Worm (Caenorhabditis elegans) whole organism, L3 larva: Measurements from ENCODE around the gene Y42G9A.2.
A peak's percentile ranks its signal among the peaks of the same experiment; 100 is the strongest.

Source experiments
- aly-2 ChIP-seq: fragments of 150-350 bp; optimal IDR thresholded peaks from 2 replicates; lab custom pipeline; 2014; ENCODE audit warnings: missing biosample characterization, missing genetic modification characterization
- ama-1 ChIP-seq: fragments of 150-350 bp; optimal IDR thresholded peaks from 2 replicates; lab custom pipeline; 2018
- ceh-82 ChIP-seq: fragments of 150-350 bp; optimal IDR thresholded peaks from 2 replicates; lab custom pipeline; 2014; ENCODE audit warnings: missing biosample characterization, missing genetic modification characterization
- ceh-9 ChIP-seq: sonication (generic microtip); optimal IDR thresholded peaks from 2 replicates; lab custom pipeline; 2018; ENCODE audit warnings: missing biosample characterization, missing genetic modification characterization
- daf-12 ChIP-seq: fragments of 150-350 bp; optimal IDR thresholded peaks from 2 replicates; lab custom pipeline; 2014; ENCODE audit warnings: missing biosample characterization, missing genetic modification reagents, missing genetic modification characterization
- egl-5 ChIP-seq: fragments of 150-350 bp; optimal IDR thresholded peaks from 2 replicates; lab custom pipeline; 2017; ENCODE audit warnings: missing biosample characterization, missing genetic modification reagents, missing genetic modification characterization, inconsistent platforms
- elt-1 ChIP-seq: fragments of 150-350 bp; optimal IDR thresholded peaks from 2 replicates; lab custom pipeline; 2014; ENCODE audit warnings: missing biosample characterization, missing genetic modification characterization
- elt-2 ChIP-seq: sonication (generic microtip); optimal IDR thresholded peaks from 2 replicates; lab custom pipeline; 2016; ENCODE audit warnings: missing genetic modification reagents, mild to moderate bottlenecking, missing genetic modification characterization, missing compliant biosample characterization
- elt-3 ChIP-seq, 3 experiments: fragments of 150-350 bp in 1 of 3; sonication (generic microtip) in 2 of 3; optimal IDR thresholded peaks; 2 replicates in 2 of 3; 4 replicates in 1 of 3; lab custom pipeline; 2014 to 2017; ENCODE audit warnings: missing biosample characterization in 3 of 3, missing genetic modification characterization in 3 of 3
- fos-1 ChIP-seq: fragments of 150-350 bp; optimal IDR thresholded peaks from 2 replicates; lab custom pipeline; 2014; ENCODE audit warnings: missing biosample characterization, missing genetic modification characterization
- hmg-11 ChIP-seq: sonication (generic microtip); optimal IDR thresholded peaks from 2 replicates; lab custom pipeline; 2016; ENCODE audit warnings: missing genetic modification characterization, missing compliant biosample characterization
- jun-1 ChIP-seq: fragments of 150-350 bp; optimal IDR thresholded peaks from 2 replicates; lab custom pipeline; 2014; ENCODE audit warnings: missing biosample characterization, missing genetic modification reagents, missing genetic modification characterization
- lin-15B ChIP-seq: fragments of 150-350 bp; optimal IDR thresholded peaks from 2 replicates; lab custom pipeline; 2014; ENCODE audit warnings: missing biosample characterization, missing genetic modification characterization
- lin-39 ChIP-seq: fragments of 150-350 bp; optimal IDR thresholded peaks from 2 replicates; lab custom pipeline; 2018; ENCODE audit warnings: missing biosample characterization, missing genetic modification reagents, missing genetic modification characterization
- lsy-12 ChIP-seq: sonication (generic microtip); optimal IDR thresholded peaks from 2 replicates; lab custom pipeline; 2016; ENCODE audit warnings: mild to moderate bottlenecking, missing genetic modification characterization, missing compliant biosample characterization
- mdl-1 ChIP-seq: fragments of 150-350 bp; optimal IDR thresholded peaks from 2 replicates; lab custom pipeline; 2014; ENCODE audit warnings: missing biosample characterization, missing genetic modification characterization
- mml-1 ChIP-seq: fragments of 150-350 bp; sonication (generic microtip); optimal IDR thresholded peaks from 3 replicates; lab custom pipeline; 2014; ENCODE audit warnings: missing biosample characterization, missing genetic modification characterization
- nfya-1 ChIP-seq: sonication (generic microtip); optimal IDR thresholded peaks from 2 replicates; lab custom pipeline; 2017; ENCODE audit warnings: missing genetic modification characterization, mild to moderate bottlenecking, missing compliant biosample characterization, antibody characterized with exemption, moderate library complexity; ENCODE audit not compliant: insufficient read depth
- nhr-11 ChIP-seq: fragments of 150-350 bp; optimal IDR thresholded peaks from 2 replicates; lab custom pipeline; 2014; ENCODE audit warnings: missing biosample characterization, missing genetic modification characterization
- nhr-237 ChIP-seq: fragments of 150-350 bp; optimal IDR thresholded peaks from 2 replicates; lab custom pipeline; 2014; ENCODE audit warnings: missing biosample characterization, missing genetic modification characterization
- nhr-25 ChIP-seq: sonication (generic microtip); optimal IDR thresholded peaks from 2 replicates; lab custom pipeline; 2017; ENCODE audit warnings: missing biosample characterization, missing genetic modification characterization
- nhr-43 ChIP-seq: sonication (generic microtip); optimal IDR thresholded peaks from 2 replicates; lab custom pipeline; 2016; ENCODE audit warnings: mild to moderate bottlenecking, missing genetic modification characterization, missing compliant biosample characterization; ENCODE audit not compliant: poor library complexity, severe bottlenecking
- nhr-67 ChIP-seq: fragments of 150-350 bp; optimal IDR thresholded peaks from 2 replicates; lab custom pipeline; 2014; ENCODE audit warnings: missing biosample characterization, missing genetic modification characterization
- nhr-76 ChIP-seq: fragments of 150-350 bp; sonication (generic microtip); optimal IDR thresholded peaks from 5 replicates; lab custom pipeline; 2014; ENCODE audit warnings: missing biosample characterization, missing genetic modification characterization
- nhr-77 ChIP-seq: fragments of 150-350 bp; optimal IDR thresholded peaks from 2 replicates; lab custom pipeline; 2014; ENCODE audit warnings: missing biosample characterization, missing genetic modification characterization
- pha-4 ChIP-seq: fragments of 150-350 bp; optimal IDR thresholded peaks from 2 replicates; lab custom pipeline; 2014; ENCODE audit warnings: missing biosample characterization, missing genetic modification reagents, missing genetic modification characterization
- pqm-1 ChIP-seq: fragments of 150-350 bp; optimal IDR thresholded peaks from 2 replicates; lab custom pipeline; 2017; ENCODE audit warnings: missing biosample characterization, missing genetic modification characterization, inconsistent platforms
- sea-2 ChIP-seq: fragments of 150-350 bp; sonication (generic microtip); optimal IDR thresholded peaks from 4 replicates; lab custom pipeline; 2014; ENCODE audit warnings: missing biosample characterization, missing genetic modification reagents, missing genetic modification characterization
- skn-1 ChIP-seq: fragments of 150-350 bp; optimal IDR thresholded peaks from 2 replicates; lab custom pipeline; 2014; ENCODE audit warnings: missing biosample characterization, missing genetic modification characterization
- snpc-4 ChIP-seq: fragments of 150-350 bp; optimal IDR thresholded peaks from 2 replicates; lab custom pipeline; 2014; ENCODE audit warnings: missing biosample characterization, missing genetic modification characterization
- unc-39 ChIP-seq: sonication (generic microtip); optimal IDR thresholded peaks from 4 replicates; lab custom pipeline; 2017; ENCODE audit warnings: missing biosample characterization, missing genetic modification characterization
- zag-1 ChIP-seq: fragments of 150-350 bp; optimal IDR thresholded peaks from 2 replicates; lab custom pipeline; 2014; ENCODE audit warnings: missing biosample characterization, missing genetic modification characterization
- ztf-11 ChIP-seq: fragments of 150-350 bp; optimal IDR thresholded peaks from 2 replicates; lab custom pipeline; 2014; ENCODE audit warnings: missing biosample characterization, missing genetic modification characterization
- ztf-4 ChIP-seq: fragments of 150-350 bp; optimal IDR thresholded peaks from 2 replicates; lab custom pipeline; 2014; ENCODE audit warnings: missing biosample characterization, missing genetic modification characterization

Y42G9A.2 gene

DNA sequence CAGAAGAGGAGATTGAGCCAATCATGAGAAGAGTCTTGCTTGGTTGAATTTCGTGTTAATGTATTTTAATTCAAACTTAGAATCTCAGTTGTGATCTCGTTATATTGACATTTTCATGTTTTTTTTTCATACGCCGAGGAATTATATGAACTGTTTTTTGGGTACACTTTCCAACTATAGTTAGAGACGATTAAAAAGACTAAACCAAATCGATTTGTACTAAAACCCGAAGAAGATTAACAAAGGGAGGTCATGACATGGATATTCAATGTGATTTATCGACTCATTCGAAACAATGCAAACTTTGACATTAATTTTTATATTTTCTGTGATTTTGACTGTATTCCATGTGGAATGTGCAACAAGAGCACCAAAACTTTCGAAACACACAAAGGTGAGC lies at the start of gene Y42G9A.2:
TSS of gene Y42G9A.2 (plus strand) at position 284 of the 400 bp plus-strand sequence.
- TF ChIP-seq nhr-67 (tag; lab: Kevin White, UChicago) (no peak), elt-2 (tag; lab: Kevin White, UChicago) (no peak), nhr-11 (tag; lab: Kevin White, UChicago) (no peak), nhr-76 (tag; lab: Kevin White, UChicago) (no peak), jun-1 (peak; percentile 31), nfya-1 (no peak), nhr-43 (tag; lab: Kevin White, UChicago) (peak; percentile 52)

DNA sequence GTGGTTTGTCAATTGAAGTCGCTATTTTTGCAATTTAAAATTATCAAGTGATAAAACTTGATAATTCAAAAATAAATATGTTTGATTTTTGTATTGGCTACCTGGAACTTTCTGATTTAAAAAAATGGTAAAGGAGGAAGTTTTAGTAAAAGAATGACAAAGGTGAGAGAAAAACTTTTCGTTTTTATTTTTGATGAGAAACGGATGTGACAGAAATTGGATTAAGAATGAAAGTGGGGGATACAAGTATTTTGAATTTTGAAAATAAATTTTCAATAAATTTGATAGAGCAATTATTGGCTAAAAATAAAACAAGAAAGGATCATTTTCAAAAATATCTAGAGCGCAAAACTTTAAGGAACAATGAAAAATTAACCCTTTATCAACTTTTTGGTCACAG lies 45.2 kb upstream of the Y42G9A.2 start, which contains the start of gene C05D10.4:
TSS of gene C05D10.4 (minus strand) at position 101 of the 400 bp plus-strand sequence.
- no peak for TF ChIP-seq nhr-11 (tag; lab: Kevin White, UChicago)
- no peak for TF ChIP-seq nhr-43 (tag; lab: Kevin White, UChicago)
- no peak for TF ChIP-seq lin-39 (tag; lab: Kevin White, UChicago)
- no peak for TF ChIP-seq egl-5 (tag; lab: Kevin White, UChicago)
- TF ChIP-seq nhr-67 (tag; lab: Kevin White, UChicago): no peak
- no peak for TF ChIP-seq ztf-4 (tag; lab: Kevin White, UChicago)
- TF ChIP-seq nhr-77: no peak
- TF ChIP-seq aly-2: no peak
- TF ChIP-seq unc-39: no peak
- no peak for TF ChIP-seq ceh-9 (tag; lab: Kevin White, UChicago)
- TF ChIP-seq ama-1 (lab: Kevin White, UChicago): no peak
- no peak for TF ChIP-seq mdl-1
- TF ChIP-seq snpc-4 (tag; lab: Kevin White, UChicago): no peak
- no peak for TF ChIP-seq sea-2 (GFP tag; lab: Kevin White, UChicago)
- no peak for TF ChIP-seq nhr-237 (tag; lab: Kevin White, UChicago)
- TF ChIP-seq elt-2 (tag; lab: Kevin White, UChicago): no peak
- no peak for TF ChIP-seq lsy-12 (tag; lab: Kevin White, UChicago)
- no peak for TF ChIP-seq elt-1 (tag; lab: Kevin White, UChicago)

- no peak for TF ChIP-seq nhr-67 (tag; lab: Kevin White, UChicago)
- TF ChIP-seq ztf-4 (tag; lab: Kevin White, UChicago): no peak
- no peak for TF ChIP-seq mml-1 (tag; lab: Kevin White, UChicago)
- peak; percentile 31 for TF ChIP-seq egl-5 (tag; lab: Kevin White, UChicago)
- no peak for TF ChIP-seq fos-1 (tag; lab: Kevin White, UChicago)
- TF ChIP-seq sea-2 (GFP tag; lab: Kevin White, UChicago): no peak
Observed at ce11 chrIII:6105897-6106296, 42.1 kb upstream of the Y42G9A.2 start.

ce11 chrIII:6110187-6110586 lies 37.8 kb upstream of the Y42G9A.2 start:
- TF ChIP-seq hmg-11 (tag; lab: Kevin White, UChicago) (no peak), skn-1 (tag; lab: Kevin White, UChicago) (no peak), pqm-1 (no peak), nhr-43 (tag; lab: Kevin White, UChicago) (no peak), ceh-9 (tag; lab: Kevin White, UChicago) (no peak), ztf-11 (tag; lab: Kevin White, UChicago) (no peak), elt-1 (tag; lab: Kevin White, UChicago) (no peak), lin-39 (tag; lab: Kevin White, UChicago) (no peak), elt-3 (tag; optimal IDR thresholded peaks at IDR 0.05; lab: Kevin White, UChicago) (no peak), zag-1 (no peak), nhr-67 (tag; lab: Kevin White, UChicago) (no peak), daf-12 (no peak), nhr-25 (tag; lab: Kevin White, UChicago) (no peak)

- peak; percentile 28 for TF ChIP-seq lin-15B (tag; lab: Kevin White, UChicago)
- peak; percentile 76 for TF ChIP-seq hmg-11 (tag; lab: Kevin White, UChicago)
- no peak for TF ChIP-seq sea-2 (GFP tag; lab: Kevin White, UChicago)
- peak; percentile 49 for TF ChIP-seq skn-1 (tag; lab: Kevin White, UChicago)
- TF ChIP-seq nfya-1: peak; percentile 42
- TF ChIP-seq pha-4 (tag; lab: Kevin White, UChicago): peak; percentile 43
- peak; percentile 54 for TF ChIP-seq nhr-25 (tag; lab: Kevin White, UChicago)
- peak; percentile 7 for TF ChIP-seq lin-39 (tag; lab: Kevin White, UChicago)
- TF ChIP-seq ceh-82 (tag; lab: Kevin White, UChicago): no peak
- no peak for TF ChIP-seq nhr-43 (tag; lab: Kevin White, UChicago)
- TF ChIP-seq snpc-4 (tag; lab: Kevin White, UChicago): no peak
Observed at ce11 chrIII:6116281-6116886, 31.6 kb upstream of the Y42G9A.2 start, which contains the start of gene nmt-1. Gene nmt-1 (minus strand): TSS chrIII:6116331.
